Worm (Caenorhabditis elegans): ENCODE results near the gene lron-14.

Gene lron-14

DNA sequence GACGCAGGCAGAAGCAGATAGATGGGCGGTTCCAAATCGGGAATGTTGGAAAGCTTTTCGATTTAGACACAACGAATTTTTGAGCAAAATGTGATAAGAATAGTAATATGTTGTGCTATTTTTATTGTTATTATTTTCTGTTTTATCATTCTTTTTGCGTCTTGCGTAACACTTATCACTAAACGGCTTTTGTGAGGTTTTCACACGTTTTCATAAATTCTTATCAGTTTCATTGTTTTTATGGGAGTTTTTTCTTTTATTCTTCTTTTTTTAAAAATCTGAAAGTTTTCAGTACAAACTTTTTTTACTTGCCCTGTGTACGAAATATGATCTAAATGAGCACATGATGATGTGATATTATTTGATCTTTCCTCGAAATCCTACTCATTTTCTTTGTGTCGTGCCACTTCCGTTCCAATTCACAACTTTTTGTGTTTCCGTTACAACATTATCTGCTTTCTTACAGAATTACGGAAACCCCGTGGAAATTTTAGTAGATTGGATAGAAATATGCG, 26.0 kb downstream of the lron-14 start, which contains the start of gene fbl-1:
TSS of gene fbl-1 (plus strand) at position 465 of the 515 bp plus-strand sequence.
- no peak for TF ChIP-seq ceh-14 (tag; optimal IDR thresholded peaks at IDR 0.05)
- TF ChIP-seq mec-3 (tag; optimal IDR thresholded peaks at IDR 0.05; ENCODE audit: borderline replicate concordance), result no peak
- no peak for TF ChIP-seq fax-1 (tag; optimal IDR thresholded peaks at IDR 0.05)
- TF ChIP-seq eyg-1 (tag; optimal IDR thresholded peaks at IDR 0.05), result no peak
- no peak for TF ChIP-seq ceh-48 (tag; optimal IDR thresholded peaks at IDR 0.05)
- no peak for TF ChIP-seq pax-1 (tag; optimal IDR thresholded peaks at IDR 0.05)
- no peak for TF ChIP-seq nhr-232 (tag; optimal IDR thresholded peaks at IDR 0.05)
- no peak for TF ChIP-seq npax-4 (tag; optimal IDR thresholded peaks at IDR 0.05)
- TF ChIP-seq gmeb-2 (tag; optimal IDR thresholded peaks at IDR 0.05), result no peak
- no peak for TF ChIP-seq ceh-24 (tag; optimal IDR thresholded peaks at IDR 0.05)
- TF ChIP-seq pha-4 (tag; optimal IDR thresholded peaks at IDR 0.05), result no peak
- no peak for TF ChIP-seq odd-2 (tag; optimal IDR thresholded peaks at IDR 0.05)
- TF ChIP-seq tbx-2 (tag; optimal IDR thresholded peaks at IDR 0.05), result no peak
- no peak for TF ChIP-seq sox-4 (tag; optimal IDR thresholded peaks at IDR 0.05)
- no peak for TF ChIP-seq ceh-45 (GFP tag; IDR thresholded peaks at IDR 0.05)
- no peak for TF ChIP-seq pros-1 (tag; optimal IDR thresholded peaks at IDR 0.05)

DNA sequence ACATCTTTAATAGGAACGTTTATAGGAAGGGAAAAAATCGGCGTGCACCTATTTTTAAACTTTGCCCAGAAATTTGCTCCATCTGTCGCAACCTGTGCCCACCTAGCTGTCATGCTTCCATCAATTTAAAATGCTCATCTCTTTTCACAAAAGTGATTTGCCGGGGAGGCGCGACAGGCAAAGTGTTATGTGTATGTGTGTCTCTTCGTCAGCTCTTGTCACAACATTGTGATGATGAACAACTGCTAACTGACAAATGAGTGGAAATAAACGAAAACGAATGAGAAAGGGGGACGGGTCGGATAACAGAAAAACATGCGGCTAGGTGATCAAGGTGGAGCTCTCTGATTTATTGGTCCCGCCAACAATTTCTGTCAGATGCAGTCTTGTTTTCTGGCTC, 28.2 kb downstream of the lron-14 start:
- peak; percentile 96 for TF ChIP-seq unc-55 (GFP tag; optimal IDR thresholded peaks at IDR 0.05)
- no peak for TF ChIP-seq ceh-6 (GFP tag; optimal IDR thresholded peaks at IDR 0.05)
- TF ChIP-seq ceh-18 (tag; optimal IDR thresholded peaks at IDR 0.05), result peak; percentile 66
- TF ChIP-seq unc-3 (GFP tag; conservative IDR thresholded peaks at IDR 0.05), result no peak
- no peak for TF ChIP-seq unc-3 (tag; optimal IDR thresholded peaks at IDR 0.05)
- peak; percentile 28 for TF ChIP-seq rnt-1 (tag; optimal IDR thresholded peaks at IDR 0.05)
- TF ChIP-seq pag-3 (tag; optimal IDR thresholded peaks at IDR 0.05; ENCODE audit: borderline replicate concordance), result no peak

DNA sequence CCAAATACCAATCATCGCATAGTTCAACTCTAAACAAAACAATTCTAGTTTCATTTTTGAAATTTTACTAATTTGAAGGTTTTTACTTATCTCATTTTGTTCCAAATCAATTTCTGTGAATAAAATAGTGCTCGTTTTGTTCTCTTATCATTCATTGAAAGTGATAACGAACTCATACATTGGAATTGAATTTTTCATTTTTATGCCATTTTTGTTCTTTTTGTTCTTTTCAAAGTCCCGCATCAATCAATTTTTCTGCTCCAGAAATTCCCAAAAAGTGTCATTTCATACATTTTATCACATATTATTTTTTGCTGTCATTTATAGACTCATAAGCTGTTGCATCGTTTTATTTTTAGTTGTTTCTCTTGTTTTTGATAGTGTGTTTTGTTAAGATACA, 28.9 kb downstream of the lron-14 start:
- TF ChIP-seq ceh-45 (GFP tag; IDR thresholded peaks at IDR 0.05), result no peak
- no peak for TF ChIP-seq ceh-18 (tag; optimal IDR thresholded peaks at IDR 0.05)
- TF ChIP-seq tbx-7 (tag; optimal IDR thresholded peaks at IDR 0.05), result no peak
- no peak for TF ChIP-seq nfya-1 (tag; optimal IDR thresholded peaks at IDR 0.05)
- no peak for TF ChIP-seq fkh-10 (GFP tag; optimal IDR thresholded peaks at IDR 0.05)
- peak; percentile 2 for TF ChIP-seq elt-2 (tag; optimal IDR thresholded peaks at IDR 0.05)
- no peak for TF ChIP-seq hlh-8 (tag; optimal IDR thresholded peaks at IDR 0.05)

DNA sequence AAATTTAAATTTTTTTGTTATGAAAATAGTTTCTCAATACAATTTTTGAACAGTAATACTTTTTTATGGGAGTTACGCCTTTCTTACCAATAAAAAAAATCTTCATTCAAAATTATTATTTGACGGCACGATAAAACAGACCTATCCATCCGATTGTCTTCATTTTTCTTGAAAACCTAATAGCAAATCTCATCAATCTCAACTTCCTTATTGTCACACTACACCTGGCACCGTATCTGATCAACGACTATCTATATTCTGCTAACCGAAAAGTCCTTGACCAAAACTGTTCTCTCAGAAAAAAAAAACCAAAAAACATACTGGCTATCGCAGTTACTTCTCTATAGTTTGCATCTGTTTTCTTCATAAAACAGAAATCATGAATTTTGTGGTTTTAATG, 30.3 kb downstream of the lron-14 start:
- TF ChIP-seq unc-55 (GFP tag; optimal IDR thresholded peaks at IDR 0.05), result no peak
- no peak for TF ChIP-seq nhr-232 (tag; optimal IDR thresholded peaks at IDR 0.05)
- TF ChIP-seq nhr-11 (tag; optimal IDR thresholded peaks at IDR 0.05), result no peak
- no peak for TF ChIP-seq dve-1 (tag; optimal IDR thresholded peaks at IDR 0.05)
- TF ChIP-seq Y22D7AL.16 (tag; optimal IDR thresholded peaks at IDR 0.05), result no peak
- no peak for TF ChIP-seq gmeb-2 (tag; optimal IDR thresholded peaks at IDR 0.05)
- no peak for TF ChIP-seq unc-3 (GFP tag; conservative IDR thresholded peaks at IDR 0.05)
- TF ChIP-seq unc-3 (tag; optimal IDR thresholded peaks at IDR 0.05), result no peak
- no peak for TF ChIP-seq ceh-18 (tag; optimal IDR thresholded peaks at IDR 0.05)
- TF ChIP-seq ahr-1 (tag; optimal IDR thresholded peaks at IDR 0.05), result no peak
- no peak for TF ChIP-seq ceh-45 (GFP tag; IDR thresholded peaks at IDR 0.05)
- TF ChIP-seq ztf-16 (tag; optimal IDR thresholded peaks at IDR 0.05), result no peak
- no peak for TF ChIP-seq odd-2 (tag; optimal IDR thresholded peaks at IDR 0.05)
- no peak for TF ChIP-seq ceh-34 (tag; optimal IDR thresholded peaks at IDR 0.05)
- no peak for TF ChIP-seq hlh-15 (tag; optimal IDR thresholded peaks at IDR 0.05)

DNA sequence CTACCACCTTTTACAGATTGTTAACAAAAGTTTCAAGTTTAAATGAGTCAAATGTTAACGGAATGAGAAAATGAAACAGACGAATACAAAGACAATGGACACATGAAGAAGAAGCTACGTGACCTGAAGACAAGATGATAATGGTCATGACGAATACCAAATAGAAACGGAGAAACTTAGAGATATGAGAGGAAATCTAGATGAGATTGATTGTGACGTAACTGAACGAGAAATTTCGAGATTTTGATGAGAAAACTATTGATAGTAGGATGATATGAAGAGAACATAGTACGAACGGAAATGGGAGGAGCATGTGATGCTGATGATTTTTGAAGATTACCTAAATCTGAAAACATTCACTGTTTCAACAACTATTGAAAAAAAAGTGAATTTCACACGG, 31.3 kb downstream of the lron-14 start:
- TF ChIP-seq zip-5 (tag; optimal IDR thresholded peaks at IDR 0.05) (no peak), ceh-30 (tag; optimal IDR thresholded peaks at IDR 0.05) (no peak), fkh-10 (GFP tag; optimal IDR thresholded peaks at IDR 0.05) (no peak), hlh-8 (tag; optimal IDR thresholded peaks at IDR 0.05) (no peak), nfya-1 (tag; optimal IDR thresholded peaks at IDR 0.05) (no peak), odd-2 (tag; optimal IDR thresholded peaks at IDR 0.05) (no peak), rnt-1 (tag; optimal IDR thresholded peaks at IDR 0.05) (no peak), T23F11.4 (GFP tag; optimal IDR thresholded peaks at IDR 0.05) (no peak), ceh-22 (tag; optimal IDR thresholded peaks at IDR 0.05) (no peak), ceh-45 (GFP tag; IDR thresholded peaks at IDR 0.05) (no peak), nhr-11 (tag; optimal IDR thresholded peaks at IDR 0.05) (no peak), hlh-13 (GFP tag; optimal IDR thresholded peaks at IDR 0.05) (no peak), ttx-3 (tag; optimal IDR thresholded peaks at IDR 0.05) (no peak), nhr-232 (tag; optimal IDR thresholded peaks at IDR 0.05) (no peak), hlh-30 (tag; optimal IDR thresholded peaks at IDR 0.05; ENCODE audit: insufficient read depth) (no peak), eyg-1 (tag; optimal IDR thresholded peaks at IDR 0.05) (no peak)
